In the genomic region with DNA sequence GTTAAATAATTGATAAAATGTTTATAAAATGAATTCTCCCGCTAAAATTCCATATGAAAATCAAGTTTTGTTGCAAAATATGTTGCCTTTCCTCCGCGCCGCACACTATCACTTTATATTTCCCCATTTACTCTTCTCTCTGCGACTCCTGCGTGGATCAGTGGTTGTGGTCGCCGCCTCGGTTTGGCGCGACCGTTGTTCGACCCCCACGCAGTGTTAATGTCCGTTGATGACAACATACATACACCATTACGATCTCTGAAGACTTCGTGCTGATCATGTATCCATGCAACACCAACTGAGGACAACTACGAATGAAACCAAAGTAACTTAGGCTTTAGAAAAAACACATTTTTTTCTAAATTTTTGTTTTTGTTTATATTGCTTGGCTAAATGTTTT, we compare ENCODE assay signal across 3 worm cellular contexts.
TF ChIP-seq lines count a peak whose summit lies in the region.

No protein-coding gene starts in this region.

TF ChIP-seq in whole organism, L1 larva, 84 proteins besides CTCF, POLR2A, EP300 and RAD21 (continued from another document and continues in another):
- TF ChIP-seq fkh-8 (tag; optimal IDR thresholded peaks at IDR 0.05; lab: Kevin White, UChicago) (peak; percentile 74), alr-1 (tag; optimal IDR thresholded peaks at IDR 0.05; lab: Kevin White, UChicago; ENCODE audit: borderline replicate concordance) (no peak), egl-13 (tag; optimal IDR thresholded peaks at IDR 0.05; lab: Kevin White, UChicago) (peak; percentile 45), jun-1 (tag; optimal IDR thresholded peaks at IDR 0.05; lab: Kevin White, UChicago) (peak; percentile 73), sptf-1 (tag; optimal IDR thresholded peaks at IDR 0.05; lab: Kevin White, UChicago) (no peak), ceh-82 (tag; optimal IDR thresholded peaks at IDR 0.05; lab: Kevin White, UChicago) (peak; percentile 1 to 81 (median 13)), sox-4 (tag; optimal IDR thresholded peaks at IDR 0.05; lab: Kevin White, UChicago) (peak; percentile 54), lin-15B (tag; optimal IDR thresholded peaks at IDR 0.05; lab: Kevin White, UChicago) (peak; percentile 25), zag-1 (tag; optimal IDR thresholded peaks at IDR 0.05; lab: Kevin White, UChicago) (no peak), nhr-76 (tag; optimal IDR thresholded peaks at IDR 0.05; lab: Kevin White, UChicago) (no peak), aly-2 (tag; optimal IDR thresholded peaks at IDR 0.05; lab: Kevin White, UChicago) (peak; percentile 66), lin-39 (tag; optimal IDR thresholded peaks at IDR 0.05; lab: Kevin White, UChicago) (no peak), efl-1 (optimal IDR thresholded peaks at IDR 0.05; lab: Kevin White, UChicago) (peak; percentile 47 to 61), efl-1 (GFP tag; optimal IDR thresholded peaks at IDR 0.05 in 1 of 2; lab: Kevin White, UChicago) (peak; percentile 60 to 95), ama-1 (optimal IDR thresholded peaks at IDR 0.05; lab: Kevin White, UChicago) (no peak), lsy-2 (tag; optimal IDR thresholded peaks at IDR 0.05; lab: Kevin White, UChicago) (peak; percentile 73 to 87), fkh-10 (GFP tag; optimal IDR thresholded peaks at IDR 0.05; lab: Kevin White, UChicago) (peak; percentile 39), egl-27 (tag; optimal IDR thresholded peaks at IDR 0.05; lab: Kevin White, UChicago) (peak in 1 of 2 experiments; percentile 20), elt-3 (tag; optimal IDR thresholded peaks at IDR 0.05; lab: Kevin White, UChicago) (peak in 2 of 6 experiments; percentile 23 to 65), nhr-12 (tag; optimal IDR thresholded peaks at IDR 0.05; lab: Kevin White, UChicago) (no peak), unc-98 (GFP tag; IDR thresholded peaks at IDR 0.05; lab: Robert Waterston, UW) (0 out of 2 replicates have a peak, but pooled peaks have one; percentile 26), hpl-2 (GFP tag; optimal IDR thresholded peaks at IDR 0.05; lab: Kevin White, UChicago) (peak; percentile 3), nhr-47 (tag; optimal IDR thresholded peaks at IDR 0.05; lab: Kevin White, UChicago) (peak; percentile 87), isw-1 (GFP tag; IDR thresholded peaks at IDR 0.05; lab: Robert Waterston, UW) (peak; percentile 20; the same call in 1 of the 2 replicates), skn-1 (tag; optimal IDR thresholded peaks at IDR 0.05; lab: Kevin White, UChicago) (peak; percentile 61), mdl-1 (tag; optimal IDR thresholded peaks at IDR 0.05; lab: Kevin White, UChicago) (peak in 1 of 2 experiments; percentile 73), nhr-71 (tag; optimal IDR thresholded peaks at IDR 0.05; lab: Kevin White, UChicago) (peak; percentile 80), mep-1 (tag; optimal IDR thresholded peaks at IDR 0.05; lab: Kevin White, UChicago) (no peak), ceh-90 (tag; optimal IDR thresholded peaks at IDR 0.05; lab: Kevin White, UChicago) (no peak), ceh-8 (GFP tag; optimal IDR thresholded peaks at IDR 0.05; lab: Kevin White, UChicago) (peak; percentile 41), lir-3 (tag; optimal IDR thresholded peaks at IDR 0.05; lab: Kevin White, UChicago; ENCODE audit: poor library complexity) (no peak), pqm-1 (tag; optimal IDR thresholded peaks at IDR 0.05; lab: Kevin White, UChicago) (no peak), mab-9 (GFP tag; IDR thresholded peaks at IDR 0.05; lab: Robert Waterston, UW) (0 out of 2 replicates have a peak, but pooled peaks have one; percentile 9), tlp-1 (tag; optimal IDR thresholded peaks at IDR 0.05; lab: Kevin White, UChicago) (no peak), unc-62 (GFP tag; optimal IDR thresholded peaks at IDR 0.05; lab: Kevin White, UChicago) (no peak), fos-1 (tag; optimal IDR thresholded peaks at IDR 0.05; lab: Kevin White, UChicago) (peak; percentile 81), sup-37 (GFP tag; optimal IDR thresholded peaks at IDR 0.05; lab: Kevin White, UChicago) (peak; percentile 22), unc-86 (tag; optimal IDR thresholded peaks at IDR 0.05; lab: Kevin White, UChicago) (peak; percentile 45), nhr-77 (tag; optimal IDR thresholded peaks at IDR 0.05; lab: Kevin White, UChicago) (peak; percentile 45), swsn-7 (tag; optimal IDR thresholded peaks at IDR 0.05; lab: Kevin White, UChicago) (peak; percentile 79), tbx-2 (tag; optimal IDR thresholded peaks at IDR 0.05; lab: Kevin White, UChicago) (peak; percentile 71)

TF ChIP-seq in whole organism, L3 larva, 47 proteins besides CTCF, POLR2A, EP300 and RAD21 (continued from another document):
- TF ChIP-seq ceh-82 (tag; optimal IDR thresholded peaks at IDR 0.05; lab: Kevin White, UChicago) = peak; percentile 9
- TF ChIP-seq nhr-43 (tag; optimal IDR thresholded peaks at IDR 0.05; lab: Kevin White, UChicago; ENCODE audit: poor library complexity, severe bottlenecking) = peak; percentile 89
- no peak for TF ChIP-seq daf-12 (tag; optimal IDR thresholded peaks at IDR 0.05; lab: Kevin White, UChicago)
- peak; percentile 24 for TF ChIP-seq egl-27 (tag; optimal IDR thresholded peaks at IDR 0.05; lab: Kevin White, UChicago)
- TF ChIP-seq skn-1 (tag; optimal IDR thresholded peaks at IDR 0.05; lab: Kevin White, UChicago) = peak; percentile 67
- TF ChIP-seq pha-4 (tag; optimal IDR thresholded peaks at IDR 0.05; lab: Kevin White, UChicago) = peak; percentile 82
- TF ChIP-seq nhr-77 (tag; optimal IDR thresholded peaks at IDR 0.05; lab: Kevin White, UChicago) = peak; percentile 29
- no peak for TF ChIP-seq jun-1 (tag; optimal IDR thresholded peaks at IDR 0.05; lab: Kevin White, UChicago)
- TF ChIP-seq ztf-11 (tag; optimal IDR thresholded peaks at IDR 0.05; lab: Kevin White, UChicago) = no peak
- peak; percentile 80 for TF ChIP-seq tbx-2 (tag; optimal IDR thresholded peaks at IDR 0.05; lab: Kevin White, UChicago)
- TF ChIP-seq mdl-1 (tag; optimal IDR thresholded peaks at IDR 0.05; lab: Kevin White, UChicago) = no peak
- TF ChIP-seq ceh-16 (tag; optimal IDR thresholded peaks at IDR 0.05; lab: Kevin White, UChicago) = no peak
- peak; percentile 63 for TF ChIP-seq elt-2 (tag; optimal IDR thresholded peaks at IDR 0.05; lab: Kevin White, UChicago)
- peak; percentile 57 for TF ChIP-seq snpc-4 (tag; optimal IDR thresholded peaks at IDR 0.05; lab: Kevin White, UChicago)
- peak; percentile 72 for TF ChIP-seq nhr-23 (tag; optimal IDR thresholded peaks at IDR 0.05; lab: Kevin White, UChicago)
- TF ChIP-seq lin-15B (tag; optimal IDR thresholded peaks at IDR 0.05; lab: Kevin White, UChicago) = peak; percentile 23
- no peak for TF ChIP-seq nhr-67 (tag; optimal IDR thresholded peaks at IDR 0.05; lab: Kevin White, UChicago)
- TF ChIP-seq ama-1 (optimal IDR thresholded peaks at IDR 0.05; lab: Kevin White, UChicago) = peak; percentile 17
- TF ChIP-seq ZK546.5 (tag; optimal IDR thresholded peaks at IDR 0.05; lab: Kevin White, UChicago) = no peak
- TF ChIP-seq R02D3.7 (tag; optimal IDR thresholded peaks at IDR 0.05; lab: Kevin White, UChicago) = peak; percentile 2
TF ChIP-seq in whole organism, L3 larva: peak in this region for 19.

TF ChIP-seq in whole organism, young adult, 124 proteins besides CTCF, POLR2A, EP300 and RAD21 (continued from another document and continues in another):
- TF ChIP-seq attf-5 (GFP tag; optimal IDR thresholded peaks at IDR 0.05; lab: Kevin White, UChicago) (peak; percentile 75), bed-1 (GFP tag; IDR thresholded peaks at IDR 0.05; lab: Robert Waterston, UW) (0 out of 2 replicates have a peak, but pooled peaks have one; percentile 71), sdz-38 (tag; optimal IDR thresholded peaks at IDR 0.05; lab: Kevin White, UChicago) (no peak), lsl-1 (GFP tag; optimal IDR thresholded peaks at IDR 0.05; lab: Kevin White, UChicago) (peak; percentile 53), athp-1 (tag; optimal IDR thresholded peaks at IDR 0.05; lab: Kevin White, UChicago) (peak; percentile 78), T26A5.8 (tag; optimal IDR thresholded peaks at IDR 0.05; lab: Kevin White, UChicago) (peak; percentile 85), unc-62 (GFP tag; optimal IDR thresholded peaks at IDR 0.05; lab: Kevin White, UChicago) (no peak), fkh-3 (tag; optimal IDR thresholded peaks at IDR 0.05; lab: Kevin White, UChicago) (peak; percentile 85), aptf-2 (GFP tag; conservative IDR thresholded peaks at IDR 0.05; lab: Robert Waterston, UW) (0 out of 2 replicates have a peak, but pooled peaks have one; percentile 51), nfya-1 (tag; optimal IDR thresholded peaks at IDR 0.05; lab: Kevin White, UChicago; ENCODE audit: borderline replicate concordance, insufficient read depth) (no peak), zim-3 (tag; optimal IDR thresholded peaks at IDR 0.05; lab: Kevin White, UChicago) (peak; percentile 93), atf-7 (tag; optimal IDR thresholded peaks at IDR 0.05; lab: Kevin White, UChicago) (peak; percentile 76), madf-3 (GFP tag; IDR thresholded peaks at IDR 0.05; lab: Robert Waterston, UW) (no peak), him-1 (tag; optimal IDR thresholded peaks at IDR 0.05; lab: Kevin White, UChicago) (peak; percentile 94), F57C9.4 (tag; optimal IDR thresholded peaks at IDR 0.05; lab: Kevin White, UChicago) (peak; percentile 34), lin-26 (GFP tag; IDR thresholded peaks at IDR 0.05; lab: Robert Waterston, UW) (peak; percentile 93), zfh-2 (GFP tag; conservative IDR thresholded peaks at IDR 0.05; lab: Robert Waterston, UW) (peak; percentile 70; the same call in 1 of the 2 replicates), K12H6.12 (tag; optimal IDR thresholded peaks at IDR 0.05; lab: Kevin White, UChicago) (peak; percentile 87), tbx-9 (tag; optimal IDR thresholded peaks at IDR 0.05; lab: Kevin White, UChicago; ENCODE audit: borderline replicate concordance) (no peak), mxl-1 (tag; optimal IDR thresholded peaks at IDR 0.05; lab: Kevin White, UChicago) (peak; percentile 90), Y53F4B.3 (GFP tag; IDR thresholded peaks at IDR 0.05; lab: Robert Waterston, UW) (0 out of 2 replicates have a peak, but pooled peaks have one; percentile 8), F22D6.2 (tag; optimal IDR thresholded peaks at IDR 0.05; lab: Kevin White, UChicago) (peak; percentile 61), F37B4.10 (GFP tag; IDR thresholded peaks at IDR 0.05; lab: Robert Waterston, UW) (0 out of 2 replicates have a peak, but pooled peaks have one; percentile 87), lag-1 (GFP tag; IDR thresholded peaks at IDR 0.05; lab: Robert Waterston, UW) (0 out of 2 replicates have a peak, but pooled peaks have one; percentile 11), lin-40 (tag; optimal IDR thresholded peaks at IDR 0.05; lab: Kevin White, UChicago) (peak; percentile 88), sea-2 (GFP tag; IDR thresholded peaks at IDR 0.05; lab: Robert Waterston, UW) (no peak), ceh-40 (GFP tag; IDR thresholded peaks at IDR 0.05; lab: Robert Waterston, UW) (peak; percentile 63; the same call in 1 of the 2 replicates), ztf-25 (GFP tag; IDR thresholded peaks at IDR 0.05; lab: Robert Waterston, UW) (peak; percentile 95), ceh-100 (GFP tag; IDR thresholded peaks at IDR 0.05; lab: Robert Waterston, UW) (0 out of 2 replicates have a peak, but pooled peaks have one; percentile 48), ceh-58 (GFP tag; IDR thresholded peaks at IDR 0.05; lab: Robert Waterston, UW) (0 out of 2 replicates have a peak, but pooled peaks have one; percentile 86), pha-4 (tag; optimal IDR thresholded peaks at IDR 0.05; lab: Kevin White, UChicago) (no peak), akir-1 (GFP tag; optimal IDR thresholded peaks at IDR 0.05; lab: Kevin White, UChicago) (no peak), unc-130 (GFP tag; optimal IDR thresholded peaks at IDR 0.05; lab: Kevin White, UChicago) (peak; percentile 89), Y53G8AR.9 (GFP tag; conservative IDR thresholded peaks at IDR 0.05; lab: Robert Waterston, UW) (peak; percentile 82; the same call in 1 of the 2 replicates), attf-3 (GFP tag; conservative IDR thresholded peaks at IDR 0.05; lab: Robert Waterston, UW) (peak; percentile 76), F57A8.1 (GFP tag; optimal IDR thresholded peaks at IDR 0.05; lab: Kevin White, UChicago) (peak; percentile 77), C06A6.2 (GFP tag; conservative IDR thresholded peaks at IDR 0.05; lab: Robert Waterston, UW) (peak; percentile 57), rpc-1 (optimal IDR thresholded peaks at IDR 0.05; lab: Kevin White, UChicago) (peak; percentile 98), rpc-1 (tag; optimal IDR thresholded peaks at IDR 0.05; lab: Kevin White, UChicago) (peak; percentile 96), F33H1.4 (GFP tag; IDR thresholded peaks at IDR 0.05; lab: Robert Waterston, UW) (peak; percentile 21; the same call in 1 of the 2 replicates), hlh-12 (tag; optimal IDR thresholded peaks at IDR 0.05; lab: Kevin White, UChicago) (peak; percentile 82), sptf-2 (GFP tag; optimal IDR thresholded peaks at IDR 0.05; lab: Kevin White, UChicago) (peak; percentile 63), dox-1 (GFP tag; IDR thresholded peaks at IDR 0.05; lab: Robert Waterston, UW) (peak; percentile 92; the same call in 1 of the 2 replicates), let-526 (GFP tag; IDR thresholded peaks at IDR 0.05; lab: Robert Waterston, UW) (no peak; the same call in 1 of the 2 replicates), nhr-90 (tag; optimal IDR thresholded peaks at IDR 0.05; lab: Kevin White, UChicago) (peak; percentile 94), bed-2 (GFP tag; IDR thresholded peaks at IDR 0.05; lab: Robert Waterston, UW) (no peak), dpff-1 (tag; optimal IDR thresholded peaks at IDR 0.05; lab: Kevin White, UChicago) (peak; percentile 29), repo-1 (tag; optimal IDR thresholded peaks at IDR 0.05; lab: Kevin White, UChicago) (peak; percentile 90), ceh-27 (GFP tag; optimal IDR thresholded peaks at IDR 0.05; lab: Kevin White, UChicago) (peak; percentile 89), madf-6 (GFP tag; IDR thresholded peaks at IDR 0.05; lab: Robert Waterston, UW) (peak; percentile 67), nfyb-1 (GFP tag; IDR thresholded peaks at IDR 0.05; lab: Robert Waterston, UW) (peak; percentile 88), ztf-3 (GFP tag; optimal IDR thresholded peaks at IDR 0.05; lab: Kevin White, UChicago) (peak; percentile 56), Y56A3A.18 (GFP tag; IDR thresholded peaks at IDR 0.05; lab: Robert Waterston, UW) (peak; percentile 85; the same call in 1 of the 2 replicates), egl-18 (GFP tag; IDR thresholded peaks at IDR 0.05; lab: Robert Waterston, UW) (no peak), hlh-26 (GFP tag; conservative IDR thresholded peaks at IDR 0.05; lab: Robert Waterston, UW) (no peak), ets-4 (GFP tag; optimal IDR thresholded peaks at IDR 0.05; lab: Kevin White, UChicago) (peak; percentile 78), ztf-28 (GFP tag; IDR thresholded peaks at IDR 0.05; lab: Robert Waterston, UW) (peak; percentile 72), ztf-22 (GFP tag; optimal IDR thresholded peaks at IDR 0.05; lab: Kevin White, UChicago) (peak; percentile 67), rec-8 (tag; optimal IDR thresholded peaks at IDR 0.05; lab: Kevin White, UChicago) (peak; percentile 86 to 95), F52B5.7 (tag; optimal IDR thresholded peaks at IDR 0.05; lab: Kevin White, UChicago) (peak; percentile 96), B0261.1 (tag; optimal IDR thresholded peaks at IDR 0.05; lab: Kevin White, UChicago) (peak; percentile 91), hrde-1 (tag; optimal IDR thresholded peaks at IDR 0.05; lab: Kevin White, UChicago; ENCODE audit: borderline replicate concordance) (peak; percentile 85), F39B2.1 (GFP tag; IDR thresholded peaks at IDR 0.05; lab: Robert Waterston, UW) (no peak), ztf-26 (tag; optimal IDR thresholded peaks at IDR 0.05; lab: Kevin White, UChicago) (peak; percentile 87), B0019.2 (GFP tag; conservative IDR thresholded peaks at IDR 0.05; lab: Robert Waterston, UW) (peak; percentile 30; the same call in 1 of the 2 replicates), die-1 (tag; optimal IDR thresholded peaks at IDR 0.05; lab: Kevin White, UChicago) (peak; percentile 94), somi-1 (GFP tag; optimal IDR thresholded peaks at IDR 0.05; lab: Kevin White, UChicago) (peak; percentile 85), nhr-80 (tag; optimal IDR thresholded peaks at IDR 0.05; lab: Kevin White, UChicago) (peak; percentile 63)
